Fruit fly (Drosophila melanogaster): ENCODE results near the gene Theg.

DNA sequence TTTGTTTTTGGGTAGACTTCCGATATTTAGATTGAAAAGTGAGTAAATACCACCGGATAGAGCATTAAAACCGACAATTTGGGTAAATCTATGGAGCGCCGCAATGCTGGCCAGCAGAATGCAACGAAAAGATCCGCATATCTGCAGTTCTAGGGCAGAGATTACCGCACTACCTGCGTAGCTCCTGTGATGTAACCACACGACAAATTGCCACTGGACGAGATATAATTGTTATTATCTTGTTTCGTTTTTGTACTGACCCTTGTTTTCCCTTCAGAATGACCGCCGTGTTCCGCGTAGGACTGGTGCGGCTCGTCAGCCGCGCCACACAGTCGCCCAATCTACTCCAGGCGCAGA, 13.2 kb downstream of the Theg start:
- TF ChIP-seq CTCF (optimal IDR thresholded peaks at IDR 0.05) = no peak
- no peak for TF ChIP-seq CG8478 (optimal IDR thresholded peaks at IDR 0.05)

All from S2 (cell line).